Fruit fly (Drosophila melanogaster): ENCODE measurements around the gene ND-ACP.

The ND-ACP gene

DNA sequence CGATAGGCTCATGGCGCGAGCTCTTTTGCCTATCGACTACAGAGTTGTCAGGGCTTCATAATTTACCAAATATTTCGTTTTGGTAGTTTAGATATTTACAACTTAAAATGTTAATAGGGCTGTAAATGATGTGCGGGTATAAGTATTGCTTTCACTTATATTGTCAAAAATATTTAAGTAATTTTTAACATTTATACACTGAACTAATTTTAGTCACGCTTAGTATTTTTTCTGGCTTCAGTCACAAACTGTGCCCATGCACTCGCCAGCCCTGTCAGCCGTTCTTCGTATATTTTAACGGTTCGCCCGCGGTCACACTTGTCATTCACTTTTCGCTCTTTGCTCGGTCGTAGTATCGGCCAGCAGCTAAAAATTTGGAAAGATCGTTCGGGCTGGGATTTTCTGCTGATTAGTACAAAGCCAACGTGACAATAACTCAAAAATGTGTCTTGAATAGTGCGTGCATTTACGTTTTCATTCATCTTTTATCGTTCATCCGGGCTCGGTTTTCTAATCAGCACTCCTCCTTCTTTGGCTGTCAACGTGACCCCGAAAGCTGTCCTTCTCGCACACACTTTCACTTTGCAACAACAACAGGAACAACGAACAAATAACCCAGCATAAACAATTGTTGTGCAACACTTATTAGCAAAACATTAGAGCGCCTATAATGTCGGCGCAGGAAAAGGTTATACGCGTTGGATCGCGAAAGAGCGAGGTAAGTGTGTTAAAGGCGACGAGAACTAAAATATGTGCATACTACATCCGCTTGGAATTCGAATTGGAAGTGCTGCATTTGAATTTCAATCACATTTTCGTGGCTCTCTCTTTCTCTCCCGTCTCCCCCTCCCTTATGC is 5.0 kb downstream of the ND-ACP start, which contains the start of the genes Hmbs and CG2211:
Gene Hmbs (plus strand): TSS at position 319 of the 857 bp plus-strand sequence.
Gene CG2211 (minus strand): TSS at position 789 of the 857 bp plus-strand sequence.
- TF ChIP-seq CG15336 (GFP tag; IDR thresholded peaks at IDR 0.05) (peak; percentile 65), CG3919 (GFP tag; optimal IDR thresholded peaks at IDR 0.05) (peak; percentile 83), Sox15 (GFP tag; optimal IDR thresholded peaks at IDR 0.05) (peak; percentile 58), fd59A (GFP tag; optimal IDR thresholded peaks at IDR 0.05) (peak; percentile 37), CG6808 (GFP tag; optimal IDR thresholded peaks at IDR 0.05) (peak; percentile 74), CG11902 (GFP tag; optimal IDR thresholded peaks at IDR 0.05) (peak; percentile 68), Hr39 (GFP tag; optimal IDR thresholded peaks at IDR 0.05) (peak; percentile 87), Blimp-1 (GFP tag; optimal IDR thresholded peaks at IDR 0.05) (peak; percentile 95), CG11294 (GFP tag; IDR thresholded peaks at IDR 0.05) (peak; percentile 58; the same call in 1 of the 2 replicates), CG1621 (tag; optimal IDR thresholded peaks at IDR 0.05) (peak; percentile 48), CG8632 (GFP tag; optimal IDR thresholded peaks at IDR 0.05) (no peak), eg (GFP tag; IDR thresholded peaks at IDR 0.05) (peak; percentile 84), CG34406 (GFP tag; optimal IDR thresholded peaks at IDR 0.05) (no peak), CG4318 (GFP tag; optimal IDR thresholded peaks at IDR 0.05) (no peak), vri (GFP tag; optimal IDR thresholded peaks at IDR 0.05) (peak; percentile 20), Eip75B (GFP tag; optimal IDR thresholded peaks at IDR 0.05) (no peak), Lpt (GFP tag; optimal IDR thresholded peaks at IDR 0.05) (peak; percentile 58), CG7368 (GFP tag; optimal IDR thresholded peaks at IDR 0.05) (peak; percentile 59), acj6 (GFP tag; optimal IDR thresholded peaks at IDR 0.05) (no peak), Sox102F (GFP tag; optimal IDR thresholded peaks at IDR 0.05) (no peak), topi (GFP tag; optimal IDR thresholded peaks at IDR 0.05) (peak; percentile 80), CG6792 (GFP tag; optimal IDR thresholded peaks at IDR 0.05) (peak; percentile 69), lz (GFP tag; optimal IDR thresholded peaks at IDR 0.05) (peak; percentile 72), Ets21C (GFP tag; optimal IDR thresholded peaks at IDR 0.05) (peak; percentile 64), Gug (GFP tag; IDR thresholded peaks at IDR 0.05) (peak; percentile 64), dac (GFP tag; optimal IDR thresholded peaks at IDR 0.05) (peak; percentile 34), cyc (GFP tag; optimal IDR thresholded peaks at IDR 0.05) (peak; percentile 85), esn (GFP tag; optimal IDR thresholded peaks at IDR 0.05) (peak; percentile 76), CG3032 (tag; optimal IDR thresholded peaks at IDR 0.05) (peak; percentile 83), Sox14 (GFP tag; optimal IDR thresholded peaks at IDR 0.05) (peak; percentile 92), salr (GFP tag; optimal IDR thresholded peaks at IDR 0.05) (peak in 1 of 2 experiments; percentile 38), Smox (GFP tag; optimal IDR thresholded peaks at IDR 0.05) (no peak), net (GFP tag; optimal IDR thresholded peaks at IDR 0.05) (no peak), CG8319 (GFP tag; optimal IDR thresholded peaks at IDR 0.05) (no peak), CG10631 (GFP tag; optimal IDR thresholded peaks at IDR 0.05) (peak; percentile 76), CG8119 (GFP tag; IDR thresholded peaks at IDR 0.05) (peak; percentile 58; the same call in 2 of the 3 replicates), Eip78C (GFP tag) (peak; percentile 92), Hr38 (GFP tag; optimal IDR thresholded peaks at IDR 0.05) (peak; percentile 57), CG31627 (GFP tag; optimal IDR thresholded peaks at IDR 0.05) (peak; percentile 89), fd85E (GFP tag; optimal IDR thresholded peaks at IDR 0.05) (peak; percentile 16), CG6854 (GFP tag; optimal IDR thresholded peaks at IDR 0.05) (peak; percentile 73), Ets96B (tag; optimal IDR thresholded peaks at IDR 0.05) (peak; percentile 81), achi (GFP tag; optimal IDR thresholded peaks at IDR 0.05) (peak; percentile 77), Met (GFP tag; optimal IDR thresholded peaks at IDR 0.05) (no peak), fkh (GFP tag; optimal IDR thresholded peaks at IDR 0.05) (peak; percentile 22), CG16779 (tag; optimal IDR thresholded peaks at IDR 0.05) (peak; percentile 15), dsx (GFP tag; optimal IDR thresholded peaks at IDR 0.05; ENCODE audit: poor library complexity, severe bottlenecking) (peak; percentile 71), CG6163 (GFP tag; IDR thresholded peaks at IDR 0.05) (peak; percentile 81)

All from whole organism, prepupa.